Worm (Caenorhabditis elegans) whole organism, L4 larva: Measurements from ENCODE around the gene egl-17.
A peak's percentile ranks its signal among the peaks of the same experiment; 100 is the strongest.

Experiments used
- F49E8.2 ChIP-seq: sonication (generic microtip); optimal IDR thresholded peaks from 2 replicates; lab custom pipeline; 2016; ENCODE audit warnings: missing compliant biosample characterization, mild to moderate bottlenecking, missing genetic modification characterization, borderline replicate concordance
- ZK337.2 ChIP-seq: fragments of 200-800 bp; sonication (Bioruptor generic); IDR thresholded peaks from 2 replicates; pipeline ENCODE4 v1.3.6; 2022; ENCODE audit warnings: missing genetic modification reagents, missing genetic modification characterization, missing compliant biosample characterization
- aha-1 ChIP-seq: fragments of 150-350 bp; peaks from one replicate; lab custom pipeline; 2014; ENCODE audit warnings: missing biosample characterization, missing genetic modification characterization
- arid-1 ChIP-seq: fragments of 200-800 bp; sonication (Bioruptor generic); conservative IDR thresholded peaks from 2 replicates; pipeline ENCODE4 v1.3.6; 2022; ENCODE audit warnings: missing genetic modification reagents, missing genetic modification characterization, missing compliant biosample characterization
- attf-4 ChIP-seq: sonication (generic microtip); optimal IDR thresholded peaks from 3 replicates; lab custom pipeline; 2017; ENCODE audit warnings: missing biosample characterization, missing genetic modification characterization
- ceh-44 ChIP-seq: fragments of 200-800 bp; sonication (Bioruptor generic); IDR thresholded peaks from 2 replicates; pipeline ENCODE4 v1.3.6; 2022; ENCODE audit warnings: missing genetic modification reagents, missing genetic modification characterization, missing compliant biosample characterization
- ceh-62 ChIP-seq: sonication (generic microtip); optimal IDR thresholded peaks from 2 replicates; lab custom pipeline; 2017; ENCODE audit warnings: missing biosample characterization, missing genetic modification characterization
- ces-1 ChIP-seq: fragments of 150-350 bp; sonication (generic microtip); optimal IDR thresholded peaks from 4 replicates; lab custom pipeline; 2014; ENCODE audit warnings: missing biosample characterization, missing genetic modification reagents, missing genetic modification characterization
- cey-2 ChIP-seq: sonication (generic microtip); optimal IDR thresholded peaks from 3 replicates; lab custom pipeline; 2017; ENCODE audit warnings: missing genetic modification characterization, mild to moderate bottlenecking, missing compliant biosample characterization, antibody characterized with exemption, borderline replicate concordance; ENCODE audit not compliant: insufficient read depth
- ctbp-1 ChIP-seq: fragments of 200-800 bp; sonication (Bioruptor generic); IDR thresholded peaks from 2 replicates; pipeline ENCODE4 v1.3.6; 2022; ENCODE audit warnings: missing genetic modification reagents, missing genetic modification characterization, missing compliant biosample characterization
- daf-16 ChIP-seq, 3 experiments: sonication (generic microtip); optimal IDR thresholded peaks; 2 replicates each; lab custom pipeline; 2016 to 2017; ENCODE audit warnings: missing genetic modification characterization in 3 of 3, missing genetic modification reagents in 3 of 3, mild to moderate bottlenecking in 2 of 3, missing compliant biosample characterization in 2 of 3, missing biosample characterization in 1 of 3, moderate library complexity in 1 of 3
- dmd-9 ChIP-seq: fragments of 200-800 bp; sonication (Bioruptor generic); IDR thresholded peaks from 2 replicates; pipeline ENCODE4 v1.3.6; 2022; ENCODE audit warnings: missing genetic modification reagents, missing genetic modification characterization, missing compliant biosample characterization
- duxl-1 ChIP-seq: sonication (generic microtip); optimal IDR thresholded peaks from 2 replicates; lab custom pipeline; 2016; ENCODE audit warnings: mild to moderate bottlenecking, missing genetic modification characterization, moderate library complexity, missing compliant biosample characterization; ENCODE audit not compliant: poor library complexity
- egl-43 ChIP-seq: fragments of 200-800 bp; sonication (Bioruptor generic); IDR thresholded peaks from 2 replicates; pipeline ENCODE4 v1.3.6; 2022; ENCODE audit warnings: missing genetic modification reagents, missing genetic modification characterization, missing compliant biosample characterization
- gei-8 ChIP-seq: fragments of 200-800 bp; sonication (Bioruptor generic); optimal IDR thresholded peaks from 2 replicates; lab custom pipeline; 2018; ENCODE audit warnings: mild to moderate bottlenecking, missing genetic modification characterization, missing compliant biosample characterization
- hlh-30 ChIP-seq: sonication (generic microtip); optimal IDR thresholded peaks from 2 replicates; lab custom pipeline; 2017; ENCODE audit warnings: antibody characterized with exemption, mild to moderate bottlenecking, missing genetic modification characterization, missing compliant biosample characterization; ENCODE audit not compliant: insufficient read depth
- lin-15B ChIP-seq: fragments of 150-350 bp; sonication (generic microtip); optimal IDR thresholded peaks from 3 replicates; lab custom pipeline; 2014; ENCODE audit warnings: missing biosample characterization, missing genetic modification characterization
- lin-39 ChIP-seq: fragments of 150-350 bp; optimal IDR thresholded peaks from 2 replicates; lab custom pipeline; 2014; ENCODE audit warnings: missing biosample characterization, missing genetic modification reagents, missing genetic modification characterization
- lsy-2 ChIP-seq, 2 experiments: fragments of 150-350 bp in 1 of 2; sonication (generic microtip) in 1 of 2; optimal IDR thresholded peaks; 2 replicates each; lab custom pipeline; 2014 to 2017; ENCODE audit warnings: missing biosample characterization in 2 of 2, missing genetic modification characterization in 2 of 2
- madf-5 ChIP-seq, 2 experiments: fragments of 200-800 bp; sonication (Bioruptor generic); IDR thresholded peaks; 2 replicates each; pipeline ENCODE4 v1.3.6; 2022; ENCODE audit warnings: missing compliant biosample characterization in 2 of 2, missing genetic modification characterization in 2 of 2
- madf-9 ChIP-seq: fragments of 200-800 bp; sonication (Bioruptor generic); conservative IDR thresholded peaks from 2 replicates; pipeline ENCODE4 v1.3.6; 2022; ENCODE audit warnings: missing genetic modification reagents, missing genetic modification characterization, missing compliant biosample characterization
- mxl-2 ChIP-seq: fragments of 200-800 bp; sonication (Bioruptor generic); conservative IDR thresholded peaks from 2 replicates; pipeline ENCODE4 v1.3.6; 2022; ENCODE audit warnings: missing genetic modification reagents, missing genetic modification characterization, missing compliant biosample characterization
- mxl-3 ChIP-seq: fragments of 200-800 bp; sonication (Bioruptor generic); optimal IDR thresholded peaks from 2 replicates; lab custom pipeline; 2018; ENCODE audit warnings: mild to moderate bottlenecking, missing genetic modification characterization, missing compliant biosample characterization
- nhr-10 ChIP-seq: fragments of 150-350 bp; optimal IDR thresholded peaks from 2 replicates; lab custom pipeline; 2014; ENCODE audit warnings: missing biosample characterization, missing genetic modification characterization
- nhr-11 ChIP-seq: fragments of 150-350 bp; optimal IDR thresholded peaks from 2 replicates; lab custom pipeline; 2014; ENCODE audit warnings: missing biosample characterization, missing genetic modification characterization
- nhr-237 ChIP-seq: sonication (generic microtip); optimal IDR thresholded peaks from 2 replicates; lab custom pipeline; 2017; ENCODE audit warnings: missing biosample characterization, missing genetic modification characterization
- nhr-28 ChIP-seq: fragments of 150-350 bp; optimal IDR thresholded peaks from 2 replicates; lab custom pipeline; 2014; ENCODE audit warnings: missing biosample characterization, missing genetic modification characterization
- nhr-42 ChIP-seq: fragments of 200-800 bp; sonication (Bioruptor generic); IDR thresholded peaks from 2 replicates; pipeline ENCODE4 v1.3.6; 2022; ENCODE audit warnings: missing genetic modification characterization, missing compliant biosample characterization
- nhr-48 ChIP-seq: sonication (generic microtip); optimal IDR thresholded peaks from 2 replicates; lab custom pipeline; 2016; ENCODE audit warnings: mild to moderate bottlenecking, missing genetic modification characterization, missing compliant biosample characterization
- nhr-6 ChIP-seq: fragments of 150-350 bp; optimal IDR thresholded peaks from 2 replicates; lab custom pipeline; 2014; ENCODE audit warnings: missing biosample characterization, missing genetic modification characterization
- rbr-2 ChIP-seq: sonication (generic microtip); optimal IDR thresholded peaks from 2 replicates; lab custom pipeline; 2016; ENCODE audit warnings: missing genotype, missing genetic modification characterization, missing compliant biosample characterization
- set-16 ChIP-seq: fragments of 200-800 bp; sonication (Bioruptor generic); IDR thresholded peaks from 2 replicates; pipeline ENCODE4 v1.3.6; 2022; ENCODE audit warnings: missing genetic modification reagents, missing genetic modification characterization, missing compliant biosample characterization
- skn-1 ChIP-seq: fragments of 150-350 bp; optimal IDR thresholded peaks from 2 replicates; lab custom pipeline; 2014; ENCODE audit warnings: missing biosample characterization, missing genetic modification characterization
- tra-1 ChIP-seq: fragments of 200-800 bp; sonication (Bioruptor generic); IDR thresholded peaks from 2 replicates; pipeline ENCODE4 v1.3.6; 2022; ENCODE audit warnings: missing genetic modification reagents, missing genetic modification characterization, missing compliant biosample characterization
- unc-130 ChIP-seq: sonication (generic microtip); optimal IDR thresholded peaks from 2 replicates; lab custom pipeline; 2016; ENCODE audit warnings: missing genetic modification reagents, missing genetic modification characterization, missing compliant biosample characterization
- unc-39 ChIP-seq: sonication (generic microtip); optimal IDR thresholded peaks from 2 replicates; lab custom pipeline; 2017; ENCODE audit warnings: missing biosample characterization, missing genetic modification characterization
- unc-62 ChIP-seq, 3 experiments: fragments of 150-350 bp in 1 of 3; sonication (generic microtip); optimal IDR thresholded peaks in 2 of 3; peaks in 1 of 3; 1 replicate in 1 of 3; 2 replicates in 2 of 3; lab custom pipeline; 2014 to 2017; ENCODE audit warnings: missing biosample characterization in 3 of 3, missing genetic modification characterization in 3 of 3, missing genetic modification reagents in 3 of 3, missing genotype in 1 of 3
- vab-7 ChIP-seq: fragments of 200-800 bp; sonication (Bioruptor generic); IDR thresholded peaks from 2 replicates; pipeline ENCODE4 v1.3.6; 2022; ENCODE audit warnings: missing genetic modification reagents, missing genetic modification characterization, missing compliant biosample characterization
- zfp-2 ChIP-seq: sonication (generic microtip); optimal IDR thresholded peaks from 2 replicates; lab custom pipeline; 2016; ENCODE audit warnings: mild to moderate bottlenecking, missing genetic modification characterization, missing compliant biosample characterization
- zip-11 ChIP-seq: fragments of 200-800 bp; sonication (Bioruptor generic); IDR thresholded peaks from 2 replicates; pipeline ENCODE4 v1.3.6; 2022; ENCODE audit warnings: missing genetic modification characterization, missing compliant biosample characterization
- ztf-7 ChIP-seq: fragments of 150-350 bp; optimal IDR thresholded peaks from 2 replicates; lab custom pipeline; 2014; ENCODE audit warnings: missing biosample characterization, missing genetic modification characterization

egl-17 gene

DNA sequence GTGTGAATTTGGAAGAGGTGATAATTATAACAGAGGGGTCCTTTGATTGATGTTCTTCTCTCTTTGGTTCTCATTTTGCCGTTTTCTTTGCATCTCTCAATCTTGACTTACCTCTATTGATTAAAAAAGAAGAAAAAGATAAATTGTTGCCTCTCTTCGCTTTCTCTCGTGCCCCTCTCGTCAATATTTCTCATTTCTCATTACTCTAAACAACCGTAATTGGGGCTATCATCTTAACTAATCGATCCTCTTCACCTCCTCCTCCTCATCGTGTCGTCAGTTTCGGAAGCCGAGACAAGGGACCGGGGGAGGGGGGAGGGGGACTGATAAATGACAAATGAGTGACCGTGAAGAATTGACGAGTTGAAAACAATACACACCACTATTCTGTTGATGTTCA is 9.2 kb downstream of the egl-17 start:
- TF ChIP-seq nhr-28 (tag; lab: Kevin White, UChicago) (peak; percentile 33), zip-11 (GFP tag; lab: Robert Waterston, UW) (no peak), skn-1 (no peak), lin-15B (tag; lab: Kevin White, UChicago) (no peak), madf-5 (GFP tag; IDR thresholded peaks at IDR 0.05; lab: Robert Waterston, UW) (no peak)

DNA sequence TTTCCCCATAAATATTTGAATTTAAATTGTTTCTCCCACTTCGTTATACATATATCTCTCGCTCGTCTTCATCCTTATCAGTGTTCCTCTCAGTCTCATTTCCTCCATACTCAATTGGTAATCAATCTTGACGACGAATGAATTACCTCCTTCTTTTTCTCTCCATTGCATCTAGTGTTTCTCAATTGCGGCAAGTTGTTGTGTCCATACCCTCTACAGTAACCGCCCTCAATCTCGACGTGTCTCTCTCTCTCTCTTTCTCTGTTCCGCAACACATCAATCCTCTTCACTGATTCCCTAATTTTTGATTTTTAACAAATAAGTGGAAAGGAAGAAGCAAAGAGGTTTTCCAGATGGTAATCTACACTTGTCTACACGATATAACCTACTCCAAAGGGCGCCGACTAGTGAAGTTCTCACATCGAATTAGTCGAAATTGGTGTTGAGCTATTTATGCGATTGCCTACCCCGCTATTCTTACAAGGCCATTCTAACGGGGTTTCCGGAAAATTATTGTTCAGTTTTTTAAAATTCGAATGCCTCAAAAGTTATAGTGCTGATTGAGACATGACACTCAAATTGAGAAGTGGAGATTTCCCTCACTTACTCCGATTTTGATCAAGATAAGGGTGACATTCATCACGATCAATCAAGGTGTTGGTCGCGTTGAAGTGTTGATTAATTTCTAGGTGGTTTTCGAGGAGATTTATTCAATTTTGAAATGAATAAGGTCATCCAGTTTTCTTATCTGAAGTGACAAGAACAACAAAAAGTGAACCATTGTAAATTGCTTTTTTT is 14.8 kb downstream of the egl-17 start:
- TF ChIP-seq unc-62 (GFP tag; optimal IDR thresholded peaks at IDR 0.05 in 1 of 2; lab: Kevin White, UChicago) (peak in 1 of 2 experiments; percentile 90), unc-62 (tag; optimal IDR thresholded peaks at IDR 0.05; lab: Kevin White, UChicago) (no peak), duxl-1 (tag; lab: Kevin White, UChicago) (no peak), nhr-28 (tag; lab: Kevin White, UChicago) (peak; percentile 50)

- TF ChIP-seq aha-1 (tag; lab: Kevin White, UChicago), result peak; percentile 94
- no peak for TF ChIP-seq set-16 (GFP tag; lab: Robert Waterston, UW)
- no peak for TF ChIP-seq nhr-10 (tag; lab: Kevin White, UChicago)
- no peak for TF ChIP-seq egl-43 (GFP tag; lab: Robert Waterston, UW)
- TF ChIP-seq lsy-2 (tag; optimal IDR thresholded peaks at IDR 0.05; lab: Kevin White, UChicago), result no peak
- TF ChIP-seq ces-1 (GFP tag; lab: Kevin White, UChicago), result no peak
- no peak for TF ChIP-seq ceh-44 (GFP tag; lab: Robert Waterston, UW)
These were observed 15.5 kb downstream of the egl-17 start for ce11 chrX:505014-505413.

DNA sequence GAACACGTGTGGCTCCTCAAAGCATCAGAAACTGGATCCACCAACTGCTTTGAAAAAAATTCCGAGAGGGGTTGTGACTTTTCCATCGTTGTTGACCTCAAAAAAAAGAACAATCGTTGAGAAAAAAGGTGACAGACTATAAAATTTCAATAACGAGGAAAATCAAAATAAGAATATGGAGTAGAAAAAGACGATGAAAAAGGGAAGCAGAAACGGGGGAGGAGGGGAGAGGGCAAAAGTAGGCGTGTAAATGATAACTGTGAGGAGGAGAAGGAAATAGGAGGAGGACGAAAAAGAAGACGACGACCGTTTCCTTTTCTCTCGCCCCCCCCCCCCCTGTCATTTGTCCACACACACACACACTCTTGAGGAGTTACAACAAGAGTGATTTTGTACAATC is 17.4 kb downstream of the egl-17 start, which contains the start of gene B0310.2:
TSS of gene B0310.2 (minus strand) at position 101 of the 400 bp plus-strand sequence.
- TF ChIP-seq ceh-62 (no peak), mxl-3 (no peak), mxl-2 (GFP tag; lab: Robert Waterston, UW) (no peak), ctbp-1 (no peak), vab-7 (GFP tag; lab: Robert Waterston, UW) (no peak), arid-1 (GFP tag; lab: Robert Waterston, UW) (no peak), lin-39 (no peak), unc-39 (tag; lab: Kevin White, UChicago) (no peak), tra-1 (GFP tag; lab: Robert Waterston, UW) (no peak), daf-16 (GFP tag; optimal IDR thresholded peaks at IDR 0.05; lab: Kevin White, UChicago) (no peak), daf-16 (tag; optimal IDR thresholded peaks at IDR 0.05; lab: Kevin White, UChicago) (no peak), madf-9 (no peak), zfp-2 (tag; lab: Kevin White, UChicago) (no peak), nhr-237 (tag; lab: Kevin White, UChicago) (no peak), F49E8.2 (no peak), nhr-6 (tag; lab: Kevin White, UChicago) (no peak)
- TF ChIP-seq, all 104 proteins: peak for 0

DNA sequence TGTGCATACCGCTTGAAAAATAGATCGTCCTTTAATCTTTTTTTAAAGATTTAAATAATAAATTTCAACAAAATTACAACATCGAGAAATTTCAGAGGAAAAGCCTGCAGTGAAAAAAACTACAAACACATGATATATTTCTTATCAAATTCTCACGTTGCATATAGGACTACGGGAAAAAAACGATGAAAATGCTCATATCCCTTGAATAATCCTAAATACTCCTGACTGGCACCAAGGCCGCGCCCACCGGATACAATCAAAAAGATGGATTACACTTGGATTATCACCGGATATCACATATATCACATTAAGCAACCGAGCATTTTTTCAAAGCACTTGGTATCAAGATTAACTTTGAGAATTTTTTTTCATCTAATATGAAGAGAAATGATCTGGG is 24.5 kb downstream of the egl-17 start:
- no peak for TF ChIP-seq gei-8
- peak; percentile 62 for TF ChIP-seq aha-1 (tag; lab: Kevin White, UChicago)

DNA sequence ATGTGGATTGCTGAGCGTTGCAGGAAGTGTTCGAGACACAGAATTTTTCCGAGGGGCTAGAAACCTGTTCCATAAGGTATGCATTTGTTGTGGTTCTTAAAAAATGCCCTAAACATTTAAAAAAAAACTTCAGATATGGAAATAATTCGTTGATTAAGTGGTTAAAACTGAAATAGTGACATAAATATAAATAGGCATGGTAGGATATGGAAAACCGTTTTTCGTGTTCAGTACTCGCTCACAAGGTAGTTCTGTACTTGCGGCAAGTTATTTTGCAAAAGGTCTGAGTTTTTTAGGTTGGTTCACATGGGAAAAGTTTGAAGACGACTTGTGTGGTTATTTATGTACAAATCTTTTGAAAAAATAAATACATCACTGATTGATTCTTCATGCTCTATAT is 31.4 kb downstream of the egl-17 start, which contains the start of gene B0310.3:
TSS of gene B0310.3 (minus strand) at position 101 of the 400 bp plus-strand sequence.
- TF ChIP-seq nhr-48 (tag; lab: Kevin White, UChicago) (no peak), hlh-30 (tag; lab: Kevin White, UChicago) (no peak), nhr-11 (tag; lab: Kevin White, UChicago) (no peak), nhr-42 (GFP tag; lab: Robert Waterston, UW) (no peak), gei-8 (no peak), attf-4 (tag; lab: Kevin White, UChicago) (no peak), ZK337.2 (GFP tag; lab: Robert Waterston, UW) (no peak), rbr-2 (tag; lab: Kevin White, UChicago) (no peak), dmd-9 (no peak), nhr-10 (tag; lab: Kevin White, UChicago) (no peak), unc-130 (GFP tag; lab: Kevin White, UChicago) (no peak), ctbp-1 (no peak), ceh-44 (GFP tag; lab: Robert Waterston, UW) (no peak), madf-9 (no peak), cey-2 (tag; lab: Kevin White, UChicago) (no peak), ztf-7 (tag; lab: Kevin White, UChicago) (no peak)
